Worm (Caenorhabditis elegans) whole organism, midembryonic: ENCODE measurements around the gene ZC262.7.
"Not testable (repeated sequence)": the region's sequence is repeated elsewhere in the genome, so short reads cannot be mapped to it uniquely, and the experiment has no call there.

Source experiments
- T22C8.4 ChIP-seq: fragments of 200-800 bp; sonication (Bioruptor generic); IDR thresholded peaks from 2 replicates; pipeline ENCODE4 v1.3.6; 2022; ENCODE audit warnings: missing genetic modification characterization, missing compliant biosample characterization
- cog-1 ChIP-seq: sonication (generic microtip); optimal IDR thresholded peaks from 2 replicates; lab custom pipeline; 2016; ENCODE audit warnings: missing genetic modification characterization, missing compliant biosample characterization
- flt-1 ChIP-seq: fragments of 200-800 bp; sonication (Bioruptor generic); IDR thresholded peaks from 2 replicates; pipeline ENCODE4 v1.3.6; 2022; ENCODE audit warnings: missing genetic modification characterization, missing compliant biosample characterization
- klf-2 ChIP-seq: fragments of 200-800 bp; sonication (Bioruptor generic); conservative IDR thresholded peaks from 2 replicates; pipeline ENCODE4 v1.3.6; 2022; ENCODE audit warnings: missing genetic modification reagents, missing genetic modification characterization, missing compliant biosample characterization
- ref-1 ChIP-seq: fragments of 200-800 bp; sonication (Bioruptor generic); conservative IDR thresholded peaks from 2 replicates; pipeline ENCODE4 v1.3.6; 2022; ENCODE audit warnings: missing genetic modification reagents, missing genetic modification characterization, missing compliant biosample characterization
- tab-1 ChIP-seq: fragments of 200-800 bp; sonication (Bioruptor generic); IDR thresholded peaks from 2 replicates; pipeline ENCODE4 v1.3.6; 2022; ENCODE audit warnings: missing genetic modification characterization, missing compliant biosample characterization
- ztf-23 ChIP-seq: fragments of 200-800 bp; sonication (Bioruptor generic); IDR thresholded peaks from 2 replicates; pipeline ENCODE4 v1.3.6; 2022; ENCODE audit warnings: missing genetic modification reagents, missing genetic modification characterization, missing compliant biosample characterization
- ztf-29 ChIP-seq: fragments of 200-800 bp; sonication (Bioruptor generic); IDR thresholded peaks from 2 replicates; pipeline ENCODE4 v1.3.6; 2022; ENCODE audit warnings: missing genetic modification reagents, missing genetic modification characterization, missing compliant biosample characterization

DNA sequence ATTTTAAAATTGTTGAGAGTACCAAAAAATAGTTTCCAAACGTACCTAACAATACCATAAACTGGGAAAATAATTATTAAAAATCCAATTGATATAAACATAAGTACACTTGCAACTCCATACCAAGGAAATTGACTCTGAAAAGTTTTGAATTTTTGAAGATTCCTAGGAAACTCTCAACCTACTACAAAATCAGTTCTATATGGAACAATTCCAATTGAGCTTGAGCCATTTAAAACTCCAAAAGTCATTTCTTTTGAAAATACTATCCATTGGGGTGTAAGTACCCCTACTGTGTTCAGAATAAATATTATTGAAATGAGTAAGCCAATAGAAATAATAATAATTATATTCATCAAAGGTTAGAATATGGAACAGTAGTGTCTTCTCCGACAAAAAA is 4.8 kb downstream of the ZC262.7 start, which contains the start of gene clc-28:
- not testable (repeated sequence) for TF ChIP-seq klf-2 (GFP tag; lab: Robert Waterston, UW); flt-1; ztf-29; tab-1 (GFP tag; lab: Robert Waterston, UW); T22C8.4 (GFP tag; lab: Robert Waterston, UW); ref-1 (GFP tag; lab: Robert Waterston, UW); ztf-23 (GFP tag; lab: Robert Waterston, UW); cog-1 (tag; lab: Kevin White, UChicago)
